Fruit fly (Drosophila melanogaster) Kc167 (cell line): Measurements from ENCODE around the gene PIG-K.

ENCODE experiments used
- Myc ChIP-seq: fragments of >200 bp; optimal IDR thresholded peaks from 2 replicates; lab custom pipeline; 2017; ENCODE audit warnings: missing external identifiers
- Sin3A ChIP-seq: fragments of >200 bp; optimal IDR thresholded peaks from 2 replicates; lab custom pipeline; 2018; ENCODE audit warnings: missing external identifiers
- h ChIP-seq: fragments of >200 bp; optimal IDR thresholded peaks from 3 replicates; lab custom pipeline; 2018; ENCODE audit warnings: missing external identifiers
- insv ChIP-seq: fragments of >200 bp; optimal IDR thresholded peaks from 3 replicates; lab custom pipeline; 2018; ENCODE audit warnings: missing external identifiers
- psq ChIP-seq: fragments of >200 bp; optimal IDR thresholded peaks from 2 replicates; lab custom pipeline; 2017; ENCODE audit warnings: missing external identifiers
- ttk ChIP-seq: sonication (Bioruptor generic); optimal IDR thresholded peaks from 2 replicates; lab custom pipeline; 2017; ENCODE audit warnings: missing external identifiers

Gene PIG-K

dm6 chrX:2032821-2033436 is 23.8 kb upstream of the PIG-K start:
- TF ChIP-seq Sin3A (lab: Kevin White, UChicago) (no peak), psq (lab: Kevin White, UChicago) (no peak), ttk (lab: Kevin White, UChicago) (no peak), h (no peak), Myc (lab: Kevin White, UChicago) (no peak), insv (lab: Kevin White, UChicago) (no peak)

DNA sequence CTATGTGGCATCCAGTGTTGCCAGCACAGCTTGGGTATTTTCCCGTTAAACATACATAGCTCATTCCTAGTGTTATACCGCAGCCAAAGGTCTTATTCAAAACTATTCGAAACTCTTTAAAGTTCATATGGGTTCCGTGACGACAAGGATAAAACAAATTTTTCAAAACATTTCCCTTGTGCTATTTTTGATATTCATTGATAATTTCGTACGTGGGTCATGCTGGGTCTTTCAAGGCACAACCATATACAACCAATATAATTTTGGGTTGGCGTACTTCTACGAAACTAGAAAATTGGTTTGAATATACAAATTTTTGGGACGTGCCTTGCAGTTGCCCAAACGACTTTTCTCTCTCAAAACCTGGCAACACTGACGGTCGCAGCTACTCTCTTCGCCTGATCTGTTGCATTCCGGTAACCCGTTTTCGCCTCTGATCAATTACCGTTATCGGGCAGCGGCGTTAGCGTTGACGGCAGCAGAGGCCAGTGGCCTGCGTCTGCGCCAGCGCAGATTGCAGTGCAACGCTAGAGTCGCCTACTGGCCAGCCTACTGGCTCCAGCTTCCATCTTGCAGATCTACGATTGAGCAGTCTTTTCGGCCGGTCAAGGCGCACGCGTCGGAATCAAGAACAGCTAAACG is 23.1 kb upstream of the PIG-K start:
- no peak for TF ChIP-seq h
- TF ChIP-seq psq (lab: Kevin White, UChicago), result no peak
- no peak for TF ChIP-seq Myc (lab: Kevin White, UChicago)
- no peak for TF ChIP-seq Sin3A (lab: Kevin White, UChicago)
- TF ChIP-seq ttk (lab: Kevin White, UChicago), result no peak
- TF ChIP-seq insv (lab: Kevin White, UChicago), result no peak

dm6 chrX:2031308-2031707 is 22.1 kb upstream of the PIG-K start:
- TF ChIP-seq ttk (lab: Kevin White, UChicago) (no peak), psq (lab: Kevin White, UChicago) (no peak), Myc (lab: Kevin White, UChicago) (no peak), h (no peak), Sin3A (lab: Kevin White, UChicago) (no peak), insv (lab: Kevin White, UChicago) (no peak)

DNA sequence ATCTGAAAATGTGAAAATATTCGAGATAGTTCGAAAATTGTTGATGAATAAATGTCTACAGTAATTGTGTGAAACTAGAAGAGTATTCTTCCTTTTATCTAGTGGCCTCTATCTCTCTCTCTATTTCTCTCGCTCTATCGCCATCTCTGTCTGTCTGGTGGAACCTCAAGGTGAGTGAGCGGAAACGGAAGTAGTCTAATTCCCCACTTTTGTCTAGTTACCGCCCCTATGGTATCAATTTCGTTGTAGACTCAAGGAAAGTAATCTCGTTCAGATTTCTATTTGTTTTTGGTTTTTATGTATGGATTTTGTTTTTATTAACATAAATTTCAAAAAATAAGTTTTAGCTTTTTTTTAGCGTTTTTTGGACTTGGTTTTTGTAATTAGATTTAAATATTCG is 15.7 kb upstream of the PIG-K start:
- TF ChIP-seq psq (lab: Kevin White, UChicago), result no peak
- TF ChIP-seq h, result no peak
- TF ChIP-seq insv (lab: Kevin White, UChicago), result no peak

- TF ChIP-seq insv (lab: Kevin White, UChicago) (no peak), psq (lab: Kevin White, UChicago) (peak; percentile 19)
These were observed 4.2 kb upstream of the PIG-K start for dm6 chrX:2013365-2013764.

dm6 chrX:2012837-2013236 is 3.7 kb upstream of the PIG-K start:
- TF ChIP-seq ttk (lab: Kevin White, UChicago) (no peak), psq (lab: Kevin White, UChicago) (peak; percentile 61), insv (lab: Kevin White, UChicago) (no peak)

dm6 chrX:2012121-2012452 is 2.9 kb upstream of the PIG-K start:
- no peak for TF ChIP-seq insv (lab: Kevin White, UChicago)

- TF ChIP-seq ttk (lab: Kevin White, UChicago) (no peak), psq (lab: Kevin White, UChicago) (no peak), insv (lab: Kevin White, UChicago) (no peak), Myc (lab: Kevin White, UChicago) (no peak)
These were observed 2.3 kb upstream of the PIG-K start for dm6 chrX:2011288-2012120.

DNA sequence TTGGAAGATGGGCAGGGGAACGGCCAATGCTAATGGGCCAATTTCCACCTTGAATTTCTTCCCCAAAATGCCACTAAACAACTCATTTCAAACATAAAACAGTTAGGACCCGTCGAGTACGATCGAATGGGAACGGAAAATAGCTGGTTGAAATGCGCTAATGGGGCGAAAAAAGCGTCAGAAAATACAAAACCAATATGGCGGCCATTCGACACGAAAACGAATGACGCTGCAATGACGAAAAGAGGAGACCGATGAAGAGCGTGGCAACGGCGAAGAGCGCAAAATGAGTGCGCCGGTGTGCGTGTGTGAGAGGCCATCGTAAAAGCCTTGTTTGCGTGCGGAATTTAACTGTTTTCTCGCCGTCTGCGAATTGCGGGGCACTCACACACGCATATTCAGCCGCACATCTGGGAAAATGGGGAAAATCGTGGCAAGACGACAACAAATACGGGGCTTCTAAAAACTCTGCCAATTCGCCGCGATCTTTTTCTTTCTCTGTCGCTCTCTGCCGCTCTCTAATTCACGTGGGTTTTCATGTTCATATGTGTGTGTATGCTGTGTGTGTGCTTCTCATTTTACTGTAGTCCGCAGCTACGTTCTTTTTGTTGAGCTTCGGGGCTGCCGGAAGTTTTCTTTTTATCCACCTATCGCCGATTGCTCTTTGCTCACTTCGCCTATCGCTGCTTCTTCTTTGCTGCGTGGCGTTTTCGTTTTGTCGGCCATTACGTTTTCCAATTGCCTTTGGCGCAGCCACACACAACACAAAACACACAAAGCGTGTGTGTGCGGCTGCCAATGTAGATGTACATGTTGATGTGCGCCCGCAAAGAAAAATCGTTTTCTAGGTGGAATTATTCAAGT is 1.1 kb upstream of the PIG-K start, which contains the start of gene east:
east (plus strand) TSS at position 851 of the 864 bp plus-strand sequence.
- TF ChIP-seq Sin3A (lab: Kevin White, UChicago) (no peak), psq (lab: Kevin White, UChicago) (peak; percentile 57)

- TF ChIP-seq h (no peak), psq (lab: Kevin White, UChicago) (no peak), ttk (lab: Kevin White, UChicago) (no peak), Sin3A (lab: Kevin White, UChicago) (no peak)
These were observed 367 bp upstream of the PIG-K start for dm6 chrX:2009453-2010009.

DNA sequence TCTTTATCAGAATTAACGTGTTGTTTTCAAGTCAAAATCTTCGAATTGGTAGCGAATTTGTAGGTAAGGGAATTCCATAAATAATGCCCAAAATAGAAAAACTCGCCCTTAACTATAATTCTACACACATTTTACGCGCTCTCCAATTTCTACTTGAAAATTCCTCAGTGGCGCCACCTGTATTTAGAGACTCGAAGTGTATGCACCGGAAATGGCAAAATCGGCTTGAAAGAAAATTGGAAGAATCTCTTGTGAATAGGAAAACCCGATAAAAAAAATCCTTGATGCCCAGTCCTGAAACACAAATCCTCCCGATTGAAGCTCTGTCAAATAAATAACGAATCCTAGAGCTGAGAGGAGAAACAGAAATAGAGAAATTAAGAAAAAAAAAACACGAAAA is 3.3 kb downstream of the PIG-K start:
- TF ChIP-seq insv (lab: Kevin White, UChicago), result no peak
- no peak for TF ChIP-seq h
- no peak for TF ChIP-seq ttk (lab: Kevin White, UChicago)
- no peak for TF ChIP-seq Sin3A (lab: Kevin White, UChicago)
- no peak for TF ChIP-seq psq (lab: Kevin White, UChicago)
- TF ChIP-seq Myc (lab: Kevin White, UChicago), result no peak

- TF ChIP-seq psq (lab: Kevin White, UChicago) (no peak), Myc (lab: Kevin White, UChicago) (no peak), Sin3A (lab: Kevin White, UChicago) (no peak), h (no peak), ttk (lab: Kevin White, UChicago) (no peak), insv (lab: Kevin White, UChicago) (no peak)
These were observed 5.0 kb downstream of the PIG-K start for dm6 chrX:2004114-2004513.
